Fruit fly (Drosophila melanogaster): ENCODE measurements around the gene CG15564.

Gene CG15564

DNA sequence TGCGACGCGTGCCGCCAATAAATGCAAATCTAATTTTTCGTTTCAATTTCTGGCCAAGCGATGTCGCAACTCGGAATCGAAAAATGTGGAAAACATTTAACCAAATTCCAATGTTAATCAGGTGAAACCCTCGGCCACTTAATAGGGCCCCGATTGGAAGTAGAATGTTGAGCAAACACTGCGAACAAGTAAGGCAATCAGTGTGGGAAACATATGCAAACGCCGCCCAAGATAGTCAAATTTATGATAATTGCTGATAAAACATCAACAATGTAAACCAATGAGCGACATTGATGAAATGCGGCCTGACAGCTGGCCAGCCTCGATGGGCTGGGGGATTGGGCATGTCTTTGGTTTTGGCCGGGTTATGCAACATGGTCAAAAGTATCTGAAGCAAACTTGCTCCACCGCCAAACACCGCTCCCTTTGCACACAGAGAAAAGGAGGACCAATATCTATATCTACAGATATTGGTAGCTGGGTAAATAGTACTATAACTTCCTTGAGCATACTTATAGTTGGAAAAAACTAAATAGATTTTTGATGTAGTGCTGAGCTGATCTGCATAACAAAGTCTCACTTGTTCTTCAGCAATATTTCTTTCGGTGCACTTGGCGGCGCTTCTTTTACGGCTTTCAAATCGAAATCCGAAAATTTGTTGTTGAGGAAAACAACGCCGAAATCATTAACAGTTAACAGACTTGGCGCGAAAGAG is 12.3 kb upstream of the CG15564 start (continued):
- TF ChIP-seq CG4318 (GFP tag; optimal IDR thresholded peaks at IDR 0.05) = no peak
- peak; percentile 78 for TF ChIP-seq Smox (GFP tag; optimal IDR thresholded peaks at IDR 0.05)
- TF ChIP-seq svp (GFP tag) = peak; percentile 93
- TF ChIP-seq OdsH (GFP tag; optimal IDR thresholded peaks at IDR 0.05) = peak; percentile 68
- no peak for TF ChIP-seq CG3032 (tag; optimal IDR thresholded peaks at IDR 0.05)
- peak; percentile 93 for TF ChIP-seq Eip78C (GFP tag)
- peak; percentile 72 for TF ChIP-seq lz (GFP tag; optimal IDR thresholded peaks at IDR 0.05)
- TF ChIP-seq CG34406 (GFP tag; optimal IDR thresholded peaks at IDR 0.05) = peak; percentile 77
- peak; percentile 65 for TF ChIP-seq CG11902 (GFP tag; optimal IDR thresholded peaks at IDR 0.05)
- TF ChIP-seq CG11762 (GFP tag; optimal IDR thresholded peaks at IDR 0.05; ENCODE audit: insufficient read depth) = peak; percentile 53
- no peak for TF ChIP-seq CG11294 (GFP tag; IDR thresholded peaks at IDR 0.05)
- peak; percentile 50; the same call in 2 of the 3 replicates for TF ChIP-seq CG8119 (GFP tag; IDR thresholded peaks at IDR 0.05)
- TF ChIP-seq Hr39 (GFP tag; optimal IDR thresholded peaks at IDR 0.05) = peak; percentile 77
- peak; percentile 82 for TF ChIP-seq CG6792 (GFP tag; optimal IDR thresholded peaks at IDR 0.05)
- TF ChIP-seq pdm3 (GFP tag; optimal IDR thresholded peaks at IDR 0.05) = peak; percentile 69
- peak; percentile 16 for TF ChIP-seq CG10631 (GFP tag; optimal IDR thresholded peaks at IDR 0.05)
- peak; percentile 31 for TF ChIP-seq CG6854 (GFP tag; optimal IDR thresholded peaks at IDR 0.05)
- TF ChIP-seq CG6276 (GFP tag; optimal IDR thresholded peaks at IDR 0.05) = peak; percentile 81
- no peak for TF ChIP-seq dsx (GFP tag; optimal IDR thresholded peaks at IDR 0.05; ENCODE audit: poor library complexity, severe bottlenecking)
- no peak for TF ChIP-seq CG10669 (GFP tag; optimal IDR thresholded peaks at IDR 0.05)
- no peak for TF ChIP-seq CG16779 (tag; optimal IDR thresholded peaks at IDR 0.05)
- no peak for TF ChIP-seq salr (GFP tag; optimal IDR thresholded peaks at IDR 0.05)
- TF ChIP-seq eg (GFP tag; IDR thresholded peaks at IDR 0.05) = peak; percentile 60; the same call in 2 of the 3 replicates
- peak; percentile 74 for TF ChIP-seq CG6163 (GFP tag; IDR thresholded peaks at IDR 0.05)

DNA sequence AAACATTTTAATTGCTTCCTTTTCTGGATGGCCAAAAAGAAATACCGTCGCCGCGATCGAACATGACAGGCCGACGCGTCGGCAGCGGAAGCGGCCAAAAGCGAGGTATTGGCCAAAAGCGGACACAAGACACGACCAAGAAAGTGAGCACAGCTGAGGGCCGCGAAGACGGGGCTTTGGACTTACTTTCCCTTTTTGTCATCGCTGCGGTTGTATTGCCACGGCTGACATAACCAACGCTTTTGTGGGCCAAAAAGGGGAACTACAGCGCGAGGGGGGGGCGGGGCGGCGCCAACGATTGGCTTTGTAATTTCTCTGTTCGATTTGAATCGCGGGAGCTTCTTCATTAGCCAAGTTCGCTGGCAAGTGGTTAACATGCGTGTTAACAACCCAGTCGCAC is 10.6 kb upstream of the CG15564 start:
- TF ChIP-seq CG7368 (GFP tag; optimal IDR thresholded peaks at IDR 0.05) (no peak), CG6854 (GFP tag; optimal IDR thresholded peaks at IDR 0.05) (peak; percentile 4), Hr38 (GFP tag; optimal IDR thresholded peaks at IDR 0.05) (no peak), Hr4 (GFP tag; optimal IDR thresholded peaks at IDR 0.05) (no peak), spab (GFP tag; optimal IDR thresholded peaks at IDR 0.05) (no peak), Eip75B (GFP tag; optimal IDR thresholded peaks at IDR 0.05) (no peak), esn (GFP tag; optimal IDR thresholded peaks at IDR 0.05) (no peak), CG16779 (tag; optimal IDR thresholded peaks at IDR 0.05) (no peak), Blimp-1 (GFP tag; optimal IDR thresholded peaks at IDR 0.05) (peak; percentile 77)

DNA sequence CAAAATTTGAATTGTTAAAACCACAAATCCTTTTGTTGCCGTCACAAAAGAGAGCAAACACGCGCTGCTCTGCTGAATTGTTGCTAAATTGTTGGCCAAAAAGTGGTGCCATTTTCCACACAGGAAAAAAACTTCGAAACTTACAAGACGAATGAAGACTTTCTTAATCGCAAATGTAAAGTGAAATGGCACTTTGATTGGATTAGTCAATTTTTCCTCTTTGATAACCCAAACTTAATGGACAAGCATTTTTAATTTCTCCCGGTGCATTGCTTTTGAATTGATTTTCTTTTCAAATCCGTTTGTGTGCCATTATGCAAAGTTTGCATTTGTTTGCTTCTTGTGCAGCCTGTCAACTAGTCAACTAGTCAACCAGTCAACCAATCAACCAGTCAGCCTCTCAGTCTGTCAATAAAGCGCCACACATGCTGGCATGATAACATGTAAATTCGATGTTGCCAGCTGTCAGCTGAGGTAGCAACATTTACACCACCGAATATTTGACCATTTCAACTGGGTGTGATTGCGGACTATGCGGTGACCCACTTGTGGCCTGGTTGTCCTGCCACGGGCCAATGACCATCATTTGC is 8.0 kb upstream of the CG15564 start:
- TF ChIP-seq salr (GFP tag; optimal IDR thresholded peaks at IDR 0.05) (no peak), Sox102F (GFP tag; optimal IDR thresholded peaks at IDR 0.05) (no peak), OdsH (GFP tag; optimal IDR thresholded peaks at IDR 0.05) (peak; percentile 47), Ets96B (tag; optimal IDR thresholded peaks at IDR 0.05) (no peak), Hr38 (GFP tag; optimal IDR thresholded peaks at IDR 0.05) (no peak), CG6276 (GFP tag; optimal IDR thresholded peaks at IDR 0.05) (peak; percentile 37), Hr4 (GFP tag; optimal IDR thresholded peaks at IDR 0.05) (peak; percentile 80), topi (GFP tag; optimal IDR thresholded peaks at IDR 0.05) (no peak), Met (GFP tag; optimal IDR thresholded peaks at IDR 0.05) (no peak), CG4318 (GFP tag; optimal IDR thresholded peaks at IDR 0.05) (peak; percentile 44), CG11902 (GFP tag; optimal IDR thresholded peaks at IDR 0.05) (no peak), cyc (GFP tag; optimal IDR thresholded peaks at IDR 0.05) (no peak), CG6163 (GFP tag; IDR thresholded peaks at IDR 0.05) (peak; percentile 63), CG3919 (GFP tag; optimal IDR thresholded peaks at IDR 0.05) (peak; percentile 29), vri (GFP tag; optimal IDR thresholded peaks at IDR 0.05) (no peak), svp (GFP tag) (no peak), acj6 (GFP tag; optimal IDR thresholded peaks at IDR 0.05) (no peak), Gug (GFP tag; IDR thresholded peaks at IDR 0.05) (peak; percentile 29; the same call in 1 of the 2 replicates), achi (GFP tag; optimal IDR thresholded peaks at IDR 0.05) (peak; percentile 11), pdm3 (GFP tag; optimal IDR thresholded peaks at IDR 0.05) (peak; percentile 48), CG6792 (GFP tag; optimal IDR thresholded peaks at IDR 0.05) (no peak), CG6854 (GFP tag; optimal IDR thresholded peaks at IDR 0.05) (no peak), Ets21C (GFP tag; optimal IDR thresholded peaks at IDR 0.05) (no peak), Eip93F (GFP tag; optimal IDR thresholded peaks at IDR 0.05) (no peak), CG32006 (GFP tag; optimal IDR thresholded peaks at IDR 0.05) (peak; percentile 73), CG31627 (GFP tag; optimal IDR thresholded peaks at IDR 0.05) (no peak), Eip78C (GFP tag) (peak; percentile 64), net (GFP tag; optimal IDR thresholded peaks at IDR 0.05) (peak; percentile 34)

Measured in whole organism, prepupa.